Fruit fly (Drosophila melanogaster) whole organism, embryonic: ENCODE measurements around the gene Top3alpha.

ENCODE experiments used
- Aef1 ChIP-seq: fragments of 200-800 bp; sonication (Bioruptor generic); IDR thresholded peaks from 3 replicates; pipeline ENCODE4 v1.3.6; 2022; ENCODE audit warnings: missing biosample characterization, missing genetic modification characterization
- Atf6 ChIP-seq: fragments of 200-800 bp; sonication (Bioruptor generic); IDR thresholded peaks from 2 replicates; pipeline ENCODE4 v1.3.6; 2022; ENCODE audit warnings: missing biosample characterization, missing genetic modification characterization
- CG11560 ChIP-seq: fragments of 200-800 bp; sonication (Bioruptor generic); IDR thresholded peaks from 3 replicates; pipeline ENCODE4 v1.3.6; 2022; ENCODE audit warnings: missing biosample characterization, missing genetic modification characterization
- CG8924 ChIP-seq: fragments of 200-800 bp; optimal IDR thresholded peaks from 3 replicates; lab custom pipeline; 2019; ENCODE audit warnings: missing biosample characterization, mild to moderate bottlenecking, missing genetic modification characterization, moderate library complexity
- E2f1 ChIP-seq: fragments of 200-800 bp; sonication (Bioruptor generic); IDR thresholded peaks from 2 replicates; pipeline ENCODE4 v1.3.6; 2022; ENCODE audit warnings: missing biosample characterization, missing genetic modification characterization
- psq ChIP-seq: fragments of 200-800 bp; sonication (Bioruptor generic); optimal IDR thresholded peaks from 2 replicates; lab custom pipeline; 2017; ENCODE audit warnings: missing biosample characterization, missing genetic modification characterization
- twi ChIP-seq: fragments of 200-800 bp; optimal IDR thresholded peaks from 2 replicates; lab custom pipeline; 2019; ENCODE audit warnings: missing biosample characterization, mild to moderate bottlenecking, missing genetic modification characterization, moderate library complexity

DNA sequence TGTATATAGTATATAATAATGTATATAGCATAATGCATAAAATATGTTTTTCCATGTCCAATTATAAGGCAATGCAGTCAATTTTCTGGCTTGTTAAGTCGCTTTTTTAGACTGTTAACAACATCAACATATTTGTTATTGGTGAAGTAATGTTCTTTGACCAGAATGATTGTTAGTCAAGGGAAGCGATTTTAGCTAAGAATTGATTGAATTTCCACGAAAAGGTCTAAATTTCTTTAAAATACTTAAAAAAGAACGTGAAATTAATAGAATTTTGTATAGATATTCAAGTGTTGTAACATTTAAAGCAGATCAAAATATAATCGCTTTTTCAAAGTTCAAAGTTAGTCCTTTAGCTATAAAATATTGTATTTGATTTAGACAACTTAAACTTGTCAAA, 34.6 kb upstream of the Top3alpha start:
- TF ChIP-seq CG8924 (tag; lab: Kevin White, UChicago): no peak
- TF ChIP-seq E2f1 (GFP tag; lab: Robert Waterston, UW): no peak
- no peak for TF ChIP-seq psq (GFP tag; lab: Kevin White, UChicago)
- TF ChIP-seq Aef1: no peak
- TF ChIP-seq Atf6 (GFP tag; lab: Robert Waterston, UW): no peak
- TF ChIP-seq twi: no peak
- TF ChIP-seq CG11560 (tag; lab: Robert Waterston, UW): no peak
